Worm (Caenorhabditis elegans) whole organism, L3 larva: Measurements from ENCODE around the gene pud-4.
A peak's percentile ranks its signal among the peaks of the same experiment; 100 is the strongest.

Source experiments
- daf-12 ChIP-seq: fragments of 150-350 bp; optimal IDR thresholded peaks from 2 replicates; lab custom pipeline; 2014; ENCODE audit warnings: missing biosample characterization, missing genetic modification reagents, missing genetic modification characterization
- lin-15B ChIP-seq: fragments of 150-350 bp; optimal IDR thresholded peaks from 2 replicates; lab custom pipeline; 2014; ENCODE audit warnings: missing biosample characterization, missing genetic modification characterization
- mdl-1 ChIP-seq: fragments of 150-350 bp; optimal IDR thresholded peaks from 2 replicates; lab custom pipeline; 2014; ENCODE audit warnings: missing biosample characterization, missing genetic modification characterization
- nfya-1 ChIP-seq: sonication (generic microtip); optimal IDR thresholded peaks from 2 replicates; lab custom pipeline; 2017; ENCODE audit warnings: missing genetic modification characterization, mild to moderate bottlenecking, missing compliant biosample characterization, antibody characterized with exemption, moderate library complexity; ENCODE audit not compliant: insufficient read depth
- nhr-11 ChIP-seq: fragments of 150-350 bp; optimal IDR thresholded peaks from 2 replicates; lab custom pipeline; 2014; ENCODE audit warnings: missing biosample characterization, missing genetic modification characterization
- nhr-23 ChIP-seq: fragments of 150-350 bp; optimal IDR thresholded peaks from 2 replicates; lab custom pipeline; 2014; ENCODE audit warnings: missing biosample characterization, missing genetic modification reagents, missing genetic modification characterization
- nhr-28 ChIP-seq: fragments of 150-350 bp; optimal IDR thresholded peaks from 2 replicates; lab custom pipeline; 2014; ENCODE audit warnings: missing biosample characterization, missing genetic modification characterization
- nhr-76 ChIP-seq: fragments of 150-350 bp; sonication (generic microtip); optimal IDR thresholded peaks from 5 replicates; lab custom pipeline; 2014; ENCODE audit warnings: missing biosample characterization, missing genetic modification characterization
- nhr-77 ChIP-seq: fragments of 150-350 bp; optimal IDR thresholded peaks from 2 replicates; lab custom pipeline; 2014; ENCODE audit warnings: missing biosample characterization, missing genetic modification characterization
- pqm-1 ChIP-seq: fragments of 150-350 bp; optimal IDR thresholded peaks from 2 replicates; lab custom pipeline; 2017; ENCODE audit warnings: missing biosample characterization, missing genetic modification characterization, inconsistent platforms
- sea-2 ChIP-seq: fragments of 150-350 bp; sonication (generic microtip); optimal IDR thresholded peaks from 4 replicates; lab custom pipeline; 2014; ENCODE audit warnings: missing biosample characterization, missing genetic modification reagents, missing genetic modification characterization
- zag-1 ChIP-seq: fragments of 150-350 bp; optimal IDR thresholded peaks from 2 replicates; lab custom pipeline; 2014; ENCODE audit warnings: missing biosample characterization, missing genetic modification characterization
- ztf-4 ChIP-seq: fragments of 150-350 bp; optimal IDR thresholded peaks from 2 replicates; lab custom pipeline; 2014; ENCODE audit warnings: missing biosample characterization, missing genetic modification characterization

DNA sequence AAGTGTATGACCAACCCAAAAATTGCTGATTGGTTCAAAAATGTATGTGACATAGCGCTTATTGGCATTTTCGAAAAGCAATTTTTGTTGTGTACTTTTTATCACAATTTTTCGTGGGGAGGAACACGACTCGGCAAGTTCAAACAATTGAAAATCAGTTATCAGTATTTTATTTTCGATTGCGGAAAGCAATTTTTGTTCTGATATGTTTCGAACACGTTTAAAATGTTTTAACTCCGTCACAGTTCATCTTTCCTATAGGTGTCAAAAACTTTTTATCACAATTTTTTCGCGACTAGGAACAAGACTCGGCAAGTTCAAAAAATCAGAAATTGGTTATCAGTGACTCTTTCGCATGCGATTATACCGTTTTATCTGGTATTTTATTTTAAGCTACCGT, 18.2 kb upstream of the pud-4 start:
- TF ChIP-seq pqm-1 (peak; percentile 44), zag-1 (tag; lab: Kevin White, UChicago) (no peak), mdl-1 (no peak), nhr-77 (tag; lab: Kevin White, UChicago) (no peak), daf-12 (tag; lab: Kevin White, UChicago) (no peak), nhr-28 (no peak), nhr-11 (tag; lab: Kevin White, UChicago) (no peak), nhr-76 (no peak), sea-2 (GFP tag; lab: Kevin White, UChicago) (no peak), ztf-4 (no peak), lin-15B (no peak), nfya-1 (tag; lab: Kevin White, UChicago) (no peak), nhr-23 (tag; lab: Kevin White, UChicago) (no peak)
